Worm (Caenorhabditis elegans): ENCODE results near the gene F31B12.4.

The F31B12.4 gene

ce11 chrX:10769232-10769738, 35.3 kb upstream of the F31B12.4 start, which contains the start of gene sma-9:
Gene sma-9, plus strand, starts transcription at chrX:10769282.
- TF ChIP-seq lin-35 (GFP tag; optimal IDR thresholded peaks at IDR 0.05) = no peak
- no peak for TF ChIP-seq unc-130 (GFP tag; optimal IDR thresholded peaks at IDR 0.05)
- TF ChIP-seq dpff-1 (tag; optimal IDR thresholded peaks at IDR 0.05) = no peak
- no peak for TF ChIP-seq D2030.7 (GFP tag; IDR thresholded peaks at IDR 0.05)
- TF ChIP-seq ceh-100 (GFP tag; IDR thresholded peaks at IDR 0.05) = no peak
- TF ChIP-seq tlf-1 (GFP tag; optimal IDR thresholded peaks at IDR 0.05) = no peak
- TF ChIP-seq aptf-2 (GFP tag; conservative IDR thresholded peaks at IDR 0.05) = no peak
- TF ChIP-seq F49E8.2 (tag; optimal IDR thresholded peaks at IDR 0.05; ENCODE audit: insufficient read depth) = no peak
- TF ChIP-seq lsl-1 (GFP tag; optimal IDR thresholded peaks at IDR 0.05) = no peak
- no peak for TF ChIP-seq F23B12.7 (tag; optimal IDR thresholded peaks at IDR 0.05; ENCODE audit: insufficient read depth)
- no peak for TF ChIP-seq ekl-4 (GFP tag; IDR thresholded peaks at IDR 0.05)

- TF ChIP-seq T26A5.8 (tag; optimal IDR thresholded peaks at IDR 0.05) (no peak), tlf-1 (GFP tag; optimal IDR thresholded peaks at IDR 0.05) (no peak), lsl-1 (GFP tag; optimal IDR thresholded peaks at IDR 0.05) (no peak), ztf-22 (GFP tag; optimal IDR thresholded peaks at IDR 0.05) (no peak)
Measured at ce11 chrX:10769959-10770358, 34.6 kb upstream of the F31B12.4 start.

ce11 chrX:10770988-10771496, 33.5 kb upstream of the F31B12.4 start:
- TF ChIP-seq sea-2 (GFP tag; IDR thresholded peaks at IDR 0.05) (no peak), ceh-79 (tag; optimal IDR thresholded peaks at IDR 0.05) (no peak), let-607 (tag; optimal IDR thresholded peaks at IDR 0.05) (no peak), lag-1 (GFP tag; IDR thresholded peaks at IDR 0.05) (no peak), hmg-1.2 (GFP tag; IDR thresholded peaks at IDR 0.05) (peak; percentile 54; the same call in 1 of the 2 replicates), C06A6.2 (GFP tag; conservative IDR thresholded peaks at IDR 0.05) (peak; percentile 75), lin-40 (tag; optimal IDR thresholded peaks at IDR 0.05) (peak; percentile 84), ztf-22 (GFP tag; optimal IDR thresholded peaks at IDR 0.05) (peak; percentile 42), ztf-3 (GFP tag; optimal IDR thresholded peaks at IDR 0.05) (no peak), madf-3 (GFP tag; IDR thresholded peaks at IDR 0.05) (no peak), egrh-3 (GFP tag; IDR thresholded peaks at IDR 0.05) (no peak), hmg-20 (GFP tag; IDR thresholded peaks at IDR 0.05) (no peak), lsy-27 (tag; optimal IDR thresholded peaks at IDR 0.05; ENCODE audit: borderline replicate concordance, insufficient read depth) (no peak), B0336.3 (GFP tag; IDR thresholded peaks at IDR 0.05) (peak; percentile 59; the same call in 1 of the 2 replicates), snpc-3.4 (tag; optimal IDR thresholded peaks at IDR 0.05) (no peak), hsf-1 (GFP tag; IDR thresholded peaks at IDR 0.05) (no peak), tlf-1 (GFP tag; optimal IDR thresholded peaks at IDR 0.05) (no peak), F57A8.1 (GFP tag; optimal IDR thresholded peaks at IDR 0.05) (no peak), atf-7 (tag; optimal IDR thresholded peaks at IDR 0.05) (peak; percentile 56), egl-18 (GFP tag; IDR thresholded peaks at IDR 0.05) (no peak), T07F8.4 (tag; optimal IDR thresholded peaks at IDR 0.05) (no peak), egl-44 (GFP tag; IDR thresholded peaks at IDR 0.05) (0 out of 2 replicates have a peak, but pooled peaks have one; percentile 34), lin-35 (GFP tag; optimal IDR thresholded peaks at IDR 0.05) (peak in 1 of 3 experiments; percentile 78), ceh-40 (GFP tag; IDR thresholded peaks at IDR 0.05) (no peak), zim-3 (tag; optimal IDR thresholded peaks at IDR 0.05) (no peak), F39B2.1 (GFP tag; IDR thresholded peaks at IDR 0.05) (no peak), ztf-25 (GFP tag; IDR thresholded peaks at IDR 0.05) (no peak), dpff-1 (tag; optimal IDR thresholded peaks at IDR 0.05) (no peak), somi-1 (GFP tag; optimal IDR thresholded peaks at IDR 0.05) (peak; percentile 98), F55B11.4 (tag; optimal IDR thresholded peaks at IDR 0.05; ENCODE audit: borderline replicate concordance, insufficient read depth) (no peak), aptf-3 (GFP tag; IDR thresholded peaks at IDR 0.05) (no peak), tbx-9 (tag; optimal IDR thresholded peaks at IDR 0.05; ENCODE audit: borderline replicate concordance) (no peak), ccch-3 (GFP tag; optimal IDR thresholded peaks at IDR 0.05) (no peak), rpc-1 (optimal IDR thresholded peaks at IDR 0.05) (no peak), rpc-1 (tag; optimal IDR thresholded peaks at IDR 0.05) (no peak)
